Fruit fly (Drosophila melanogaster) whole organism, embryonic: ENCODE measurements around the gene CG14984.

ENCODE experiments used
- CG10654 ChIP-seq: fragments of 200-800 bp; sonication (Bioruptor generic); optimal IDR thresholded peaks from 2 replicates; lab custom pipeline; 2016; ENCODE audit warnings: missing biosample characterization, missing genetic modification characterization
- CG11085 ChIP-seq: fragments of 200-800 bp; sonication (Bioruptor generic); IDR thresholded peaks from 2 replicates; pipeline ENCODE4 v1.3.6; 2022; ENCODE audit warnings: missing biosample characterization, missing genetic modification characterization
- CG11504 ChIP-seq: fragments of 200-800 bp; sonication (Bioruptor generic); optimal IDR thresholded peaks from 3 replicates; lab custom pipeline; 2019; ENCODE audit warnings: missing biosample characterization, mild to moderate bottlenecking, missing genetic modification characterization, moderate library complexity
- CG12071 ChIP-seq: fragments of 200-800 bp; sonication (Bioruptor generic); optimal IDR thresholded peaks from 3 replicates; lab custom pipeline; 2018; ENCODE audit warnings: missing biosample characterization, mild to moderate bottlenecking, missing genetic modification characterization
- CG13775 ChIP-seq: fragments of 200-800 bp; sonication (Bioruptor generic); optimal IDR thresholded peaks from 3 replicates; lab custom pipeline; 2017; ENCODE audit warnings: missing biosample characterization, mild to moderate bottlenecking, missing genetic modification characterization
- CG14014 ChIP-seq: fragments of 200-800 bp; sonication (Bioruptor generic); IDR thresholded peaks from 2 replicates; pipeline ENCODE4 v1.3.6; 2022; ENCODE audit warnings: missing biosample characterization, missing genetic modification characterization
- CG15269 ChIP-seq: fragments of 200-800 bp; sonication (Bioruptor generic); optimal IDR thresholded peaks from 2 replicates; lab custom pipeline; 2018; ENCODE audit warnings: missing biosample characterization, mild to moderate bottlenecking, missing genetic modification characterization, moderate library complexity
- CG15514 ChIP-seq: fragments of 200-800 bp; sonication (Bioruptor generic); optimal IDR thresholded peaks from 3 replicates; lab custom pipeline; 2017; ENCODE audit warnings: missing biosample characterization, missing genetic modification characterization, mild to moderate bottlenecking, moderate library complexity, missing genetic modification reagents
- CG2199 ChIP-seq: fragments of 200-800 bp; sonication (Bioruptor generic); IDR thresholded peaks from 3 replicates; pipeline ENCODE4 v1.3.6; 2022; ENCODE audit warnings: missing biosample characterization, missing genetic modification characterization
- CG4404 ChIP-seq: fragments of 200-800 bp; sonication (Bioruptor generic); IDR thresholded peaks from 2 replicates; pipeline ENCODE4 v1.3.6; 2022; ENCODE audit warnings: missing biosample characterization, missing genetic modification characterization
- CG4617 ChIP-seq: fragments of 200-800 bp; sonication (Bioruptor generic); optimal IDR thresholded peaks from 3 replicates; lab custom pipeline; 2016; ENCODE audit warnings: missing biosample characterization, missing genetic modification characterization, borderline replicate concordance
- CG7556 ChIP-seq: fragments of 200-800 bp; sonication (Bioruptor generic); optimal IDR thresholded peaks from 2 replicates; lab custom pipeline; 2017; ENCODE audit warnings: missing biosample characterization, mild to moderate bottlenecking, missing genetic modification characterization
- CG8765 ChIP-seq: fragments of 200-800 bp; sonication (Bioruptor generic); IDR thresholded peaks from 2 replicates; pipeline ENCODE4 v1.3.6; 2022; ENCODE audit warnings: missing biosample characterization, missing genetic modification characterization
- CG9437 ChIP-seq: fragments of 200-800 bp; sonication (Bioruptor generic); optimal IDR thresholded peaks from 2 replicates; lab custom pipeline; 2018; ENCODE audit warnings: missing biosample characterization, mild to moderate bottlenecking, missing genetic modification characterization
- CG9727 ChIP-seq: fragments of 200-800 bp; sonication (Bioruptor generic); optimal IDR thresholded peaks from 3 replicates; lab custom pipeline; 2017; ENCODE audit warnings: missing biosample characterization, mild to moderate bottlenecking, missing genetic modification characterization
- CG9817 ChIP-seq: fragments of 200-800 bp; sonication (Bioruptor generic); optimal IDR thresholded peaks from 2 replicates; lab custom pipeline; 2018; ENCODE audit warnings: missing biosample characterization, mild to moderate bottlenecking, missing genetic modification characterization, moderate library complexity
- CG9932 ChIP-seq: fragments of 200-800 bp; sonication (Bioruptor generic); IDR thresholded peaks from 2 replicates; pipeline ENCODE4 v1.3.6; 2022; ENCODE audit warnings: missing biosample characterization, missing genetic modification characterization
- CoRest ChIP-seq: fragments of 200-800 bp; sonication (Bioruptor generic); optimal IDR thresholded peaks from 3 replicates; lab custom pipeline; 2018; ENCODE audit warnings: missing biosample characterization, mild to moderate bottlenecking, missing genetic modification characterization, moderate library complexity
- Dbx ChIP-seq: fragments of 200-800 bp; sonication (Bioruptor generic); IDR thresholded peaks from 3 replicates; pipeline ENCODE4 v1.3.6; 2022; ENCODE audit warnings: missing biosample characterization, missing genetic modification characterization
- Doc3 ChIP-seq: fragments of 200-800 bp; sonication (Bioruptor generic); IDR thresholded peaks from 3 replicates; pipeline ENCODE4 v1.3.6; 2022; ENCODE audit warnings: missing biosample characterization, missing genetic modification characterization; ENCODE audit not compliant: partially characterized antibody
- E2f2 ChIP-seq: fragments of 200-800 bp; sonication (Bioruptor generic); IDR thresholded peaks from 2 replicates; pipeline ENCODE4 v1.3.6; 2022; ENCODE audit warnings: missing biosample characterization, missing genetic modification characterization
- Lim3 ChIP-seq: fragments of 200-800 bp; sonication (Bioruptor generic); IDR thresholded peaks from 2 replicates; pipeline ENCODE4 v1.3.6; 2022; ENCODE audit warnings: missing biosample characterization, missing genetic modification characterization
- Mad ChIP-seq: fragments of 200-800 bp; sonication (Bioruptor generic); optimal IDR thresholded peaks from 2 replicates; lab custom pipeline; 2016; ENCODE audit warnings: missing biosample characterization, missing genetic modification characterization
- Nf-YA ChIP-seq: fragments of 200-800 bp; sonication (Bioruptor generic); IDR thresholded peaks from 2 replicates; pipeline ENCODE4 v1.3.6; 2022; ENCODE audit warnings: missing biosample characterization, missing genetic modification characterization
- Sry-β ChIP-seq: fragments of 200-800 bp; sonication (Bioruptor generic); optimal IDR thresholded peaks from 2 replicates; lab custom pipeline; 2018; ENCODE audit warnings: missing biosample characterization, mild to moderate bottlenecking, missing genetic modification characterization, moderate library complexity
- Taf1 ChIP-seq: fragments of 200-800 bp; sonication (Bioruptor generic); IDR thresholded peaks from 2 replicates; pipeline ENCODE4 v1.3.6; 2022; ENCODE audit warnings: missing biosample characterization, missing genetic modification characterization
- ash1 ChIP-seq: fragments of 200-800 bp; sonication (Bioruptor generic); optimal IDR thresholded peaks from 2 replicates; lab custom pipeline; 2018; ENCODE audit warnings: missing biosample characterization, mild to moderate bottlenecking, missing genetic modification characterization
- ato ChIP-seq: fragments of 200-800 bp; sonication (Bioruptor generic); IDR thresholded peaks from 2 replicates; pipeline ENCODE4 v1.3.6; 2022; ENCODE audit warnings: missing biosample characterization, missing genetic modification characterization; ENCODE audit not compliant: partially characterized antibody
- bowl ChIP-seq: fragments of 200-800 bp; sonication (Bioruptor generic); IDR thresholded peaks from 2 replicates; pipeline ENCODE4 v1.3.6; 2022; ENCODE audit warnings: missing biosample characterization, missing genetic modification characterization
- btn ChIP-seq: fragments of 200-800 bp; sonication (Bioruptor generic); optimal IDR thresholded peaks from 2 replicates; lab custom pipeline; 2016; ENCODE audit warnings: missing biosample characterization, missing genetic modification characterization
- dan ChIP-seq: fragments of 200-800 bp; sonication (Bioruptor generic); IDR thresholded peaks from 2 replicates; pipeline ENCODE4 v1.3.6; 2022; ENCODE audit warnings: missing biosample characterization, missing genetic modification characterization
- dysf ChIP-seq: fragments of 200-800 bp; sonication (Bioruptor generic); IDR thresholded peaks from 3 replicates; pipeline ENCODE4 v1.3.6; 2022; ENCODE audit warnings: missing biosample characterization, missing genetic modification characterization
- gcm ChIP-seq: fragments of 200-800 bp; sonication (Bioruptor generic); optimal IDR thresholded peaks from 2 replicates; lab custom pipeline; 2019; ENCODE audit warnings: missing biosample characterization, mild to moderate bottlenecking, missing genetic modification characterization, moderate library complexity
- gro ChIP-seq: fragments of 200-800 bp; sonication (Bioruptor generic); optimal IDR thresholded peaks from 2 replicates; lab custom pipeline; 2016; ENCODE audit warnings: missing biosample characterization, missing genetic modification characterization
- her ChIP-seq: fragments of 200-800 bp; sonication (Bioruptor generic); optimal IDR thresholded peaks from 2 replicates; lab custom pipeline; 2016; ENCODE audit warnings: missing biosample characterization, missing genetic modification characterization
- insv ChIP-seq, 2 experiments: fragments of 200-800 bp; sonication (Bioruptor generic); optimal IDR thresholded peaks; 3 replicates each; lab custom pipeline; 2016 to 2018; ENCODE audit warnings: missing biosample characterization in 2 of 2, missing genetic modification characterization in 2 of 2
- jigr1 ChIP-seq: fragments of 200-800 bp; sonication (Bioruptor generic); IDR thresholded peaks from 3 replicates; pipeline ENCODE4 v1.3.6; 2022; ENCODE audit warnings: missing biosample characterization, missing genetic modification characterization
- mam ChIP-seq: fragments of 200-800 bp; sonication (Bioruptor generic); optimal IDR thresholded peaks from 3 replicates; lab custom pipeline; 2016; ENCODE audit warnings: missing biosample characterization, missing genetic modification characterization
- nom ChIP-seq: fragments of 200-800 bp; sonication (Bioruptor generic); optimal IDR thresholded peaks from 2 replicates; lab custom pipeline; 2017; ENCODE audit warnings: missing biosample characterization, missing genetic modification characterization, mild to moderate bottlenecking, moderate library complexity, missing genetic modification reagents
- pb ChIP-seq: fragments of 200-800 bp; sonication (Bioruptor generic); optimal IDR thresholded peaks from 3 replicates; lab custom pipeline; 2016; ENCODE audit warnings: missing biosample characterization, missing genetic modification characterization
- pita ChIP-seq: fragments of 200-800 bp; sonication (Bioruptor generic); optimal IDR thresholded peaks from 2 replicates; lab custom pipeline; 2017; ENCODE audit warnings: missing biosample characterization, mild to moderate bottlenecking, missing genetic modification characterization
- ranshi ChIP-seq: fragments of 200-800 bp; sonication (Bioruptor generic); IDR thresholded peaks from 2 replicates; pipeline ENCODE4 v1.3.6; 2022; ENCODE audit warnings: missing biosample characterization, missing genetic modification characterization
- rib ChIP-seq: fragments of 200-800 bp; sonication (Bioruptor generic); IDR thresholded peaks from 2 replicates; pipeline ENCODE4 v1.3.6; 2022; ENCODE audit warnings: missing biosample characterization, missing genetic modification characterization
- sna ChIP-seq: fragments of 200-800 bp; sonication (Bioruptor generic); IDR thresholded peaks from 2 replicates; pipeline ENCODE4 v1.3.6; 2022; ENCODE audit warnings: missing biosample characterization, missing genetic modification characterization; ENCODE audit not compliant: partially characterized antibody
- tap ChIP-seq: fragments of 200-800 bp; optimal IDR thresholded peaks from 3 replicates; lab custom pipeline; 2019; ENCODE audit warnings: missing biosample characterization, mild to moderate bottlenecking, missing genetic modification characterization, moderate library complexity
- tin ChIP-seq: fragments of 200-800 bp; sonication (Bioruptor generic); optimal IDR thresholded peaks from 3 replicates; lab custom pipeline; 2016; ENCODE audit warnings: missing biosample characterization, missing genetic modification characterization
- tna ChIP-seq: fragments of 200-800 bp; sonication (Bioruptor generic); IDR thresholded peaks from 2 replicates; pipeline ENCODE4 v1.3.6; 2022; ENCODE audit warnings: missing biosample characterization, missing genetic modification characterization; ENCODE audit not compliant: partially characterized antibody
- twi ChIP-seq: fragments of 200-800 bp; optimal IDR thresholded peaks from 2 replicates; lab custom pipeline; 2019; ENCODE audit warnings: missing biosample characterization, mild to moderate bottlenecking, missing genetic modification characterization, moderate library complexity
- wek ChIP-seq: fragments of 200-800 bp; sonication (Bioruptor generic); optimal IDR thresholded peaks from 3 replicates; lab custom pipeline; 2018; ENCODE audit warnings: missing biosample characterization, mild to moderate bottlenecking, missing genetic modification characterization, moderate library complexity

CG14984 gene

DNA sequence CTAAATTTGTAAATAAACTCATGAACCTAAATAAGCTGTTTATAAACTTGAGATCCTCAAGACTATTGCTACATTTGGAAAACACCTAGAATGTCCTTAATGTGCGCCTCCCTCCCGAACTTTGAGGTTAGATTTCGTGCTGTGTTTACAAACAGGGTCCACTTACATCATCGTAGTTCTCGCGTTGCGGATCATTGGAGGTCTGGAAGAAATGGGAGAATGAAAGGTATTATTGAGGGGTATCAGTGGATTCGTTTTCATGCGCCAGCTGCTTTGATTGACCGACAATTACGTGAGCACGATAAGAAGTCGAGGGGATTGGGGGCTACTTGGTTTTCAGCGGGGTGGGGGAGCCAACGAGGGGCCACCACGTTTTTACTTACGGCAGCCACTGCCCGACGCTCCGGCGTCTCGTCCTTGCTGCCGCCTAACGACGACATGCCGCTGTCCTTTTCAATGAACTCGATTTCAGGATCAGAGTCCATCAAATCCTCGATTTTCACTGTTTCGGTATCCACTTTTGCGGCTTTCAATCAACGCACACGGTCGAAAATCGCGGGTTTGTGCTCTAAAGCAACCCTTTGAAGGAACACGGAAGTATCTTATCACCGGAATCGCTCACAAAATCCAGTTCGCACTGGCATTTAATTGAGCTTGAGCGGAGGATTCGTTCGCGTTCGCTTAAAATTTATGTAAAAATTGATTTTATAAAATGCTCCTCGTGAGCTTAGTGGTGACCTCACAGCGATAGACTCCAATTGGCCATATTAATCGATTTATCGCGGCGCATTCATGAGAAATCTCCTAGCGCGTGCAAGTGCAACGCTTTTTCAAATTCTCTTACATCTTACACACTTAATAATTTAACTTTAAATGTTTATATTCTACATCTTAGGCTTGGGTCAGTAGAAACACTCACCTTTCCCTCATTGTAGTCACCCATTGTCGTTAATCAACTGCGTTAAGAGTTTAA lies 43.2 kb downstream of the CG14984 start (continued):
- no peak for TF ChIP-seq CG11085
- no peak for TF ChIP-seq twi (tag; lab: Kevin White, UChicago)
- TF ChIP-seq sna (GFP tag; lab: Robert Waterston, UW): no peak
- peak; percentile 69 for TF ChIP-seq CG4617 (GFP tag; lab: Kevin White, UChicago)
- TF ChIP-seq CG9932 (GFP tag; lab: Robert Waterston, UW): no peak
- TF ChIP-seq ash1 (GFP tag; lab: Kevin White, UChicago): no peak
- TF ChIP-seq rib (GFP tag; lab: Robert Waterston, UW): 0 out of 2 replicates have a peak, but pooled peaks have one; percentile 36
- peak; percentile 51; the same call in 2 of the 3 replicates for TF ChIP-seq Doc3 (GFP tag; lab: Robert Waterston, UW)
- TF ChIP-seq gro: no peak
- TF ChIP-seq tap: no peak
- no peak for TF ChIP-seq CG2199 (GFP tag; lab: Robert Waterston, UW)
- TF ChIP-seq pb (GFP tag; lab: Kevin White, UChicago): no peak
- no peak for TF ChIP-seq btn (GFP tag; lab: Kevin White, UChicago)
- TF ChIP-seq CG13775 (GFP tag; lab: Kevin White, UChicago): no peak
- no peak for TF ChIP-seq gcm
- peak; percentile 1 for TF ChIP-seq Mad (GFP tag; lab: Kevin White, UChicago)
- no peak for TF ChIP-seq dysf (GFP tag; lab: Robert Waterston, UW)
- TF ChIP-seq her (GFP tag; lab: Kevin White, UChicago): peak; percentile 99
- no peak for TF ChIP-seq CG9727 (GFP tag; lab: Kevin White, UChicago)
- no peak for TF ChIP-seq Dbx
- TF ChIP-seq tin (GFP tag; lab: Kevin White, UChicago): no peak
- no peak for TF ChIP-seq Taf1
- TF ChIP-seq bowl (GFP tag; lab: Robert Waterston, UW): no peak
- TF ChIP-seq CG4404: no peak
- TF ChIP-seq Sry-β: no peak
- peak; percentile 40; the same call in 1 of the 2 replicates for TF ChIP-seq tna
- no peak for TF ChIP-seq CoRest (tag; lab: Kevin White, UChicago)
- TF ChIP-seq dan (GFP tag; lab: Robert Waterston, UW): no peak
- TF ChIP-seq mam (GFP tag; lab: Kevin White, UChicago): no peak
- TF ChIP-seq CG15514: peak; percentile 52
- TF ChIP-seq E2f2: peak; percentile 75
- TF ChIP-seq pita: no peak
- no peak for TF ChIP-seq jigr1 (GFP tag; lab: Robert Waterston, UW)
- TF ChIP-seq CG12071 (GFP tag; lab: Kevin White, UChicago): no peak
- no peak for TF ChIP-seq CG9817 (tag; lab: Kevin White, UChicago)
- TF ChIP-seq ato: no peak
- no peak for TF ChIP-seq insv (GFP tag; optimal IDR thresholded peaks at IDR 0.05; lab: Kevin White, UChicago)
- TF ChIP-seq CG8765 (GFP tag; lab: Robert Waterston, UW): no peak
- TF ChIP-seq Nf-YA (GFP tag; lab: Robert Waterston, UW): no peak
- peak; percentile 24 for TF ChIP-seq CG9437 (GFP tag; lab: Kevin White, UChicago)
- no peak for TF ChIP-seq CG10654 (GFP tag; lab: Kevin White, UChicago)
- TF ChIP-seq CG7556 (GFP tag; lab: Kevin White, UChicago): no peak
- TF ChIP-seq CG11504 (tag; lab: Kevin White, UChicago): no peak
- no peak for TF ChIP-seq CG14014 (GFP tag; lab: Robert Waterston, UW)
- TF ChIP-seq wek (GFP tag; lab: Kevin White, UChicago): no peak
- TF ChIP-seq ranshi (GFP tag; lab: Robert Waterston, UW): no peak; the same call in 1 of the 2 replicates
- no peak for TF ChIP-seq Lim3 (GFP tag; lab: Robert Waterston, UW)
- TF ChIP-seq CG15269: no peak
- TF ChIP-seq nom (GFP tag; lab: Kevin White, UChicago): no peak
